Worm (Caenorhabditis elegans): Measurements from ENCODE around the gene Y69E1A.8.
"Not testable (repeated sequence)": the region's sequence is repeated elsewhere in the genome, so short reads cannot be mapped to it uniquely, and the experiment has no call there.

Y69E1A.8 gene

ce11 chrIV:10950363-10951214 is 15.8 kb upstream of the Y69E1A.8 start:
- TF ChIP-seq nhr-43 (tag; optimal IDR thresholded peaks at IDR 0.05; ENCODE audit: poor library complexity, severe bottlenecking) (peak; percentile 41), lsy-12 (tag; optimal IDR thresholded peaks at IDR 0.05) (no peak)

ce11 chrIV:10951997-10952396 is 14.4 kb upstream of the Y69E1A.8 start, which contains the start of gene Y69E1A.3:
Gene Y69E1A.3 (plus strand): TSS chrIV:10952297.
- TF ChIP-seq ceh-82 (tag; optimal IDR thresholded peaks at IDR 0.05) (no peak), R02D3.7 (tag; optimal IDR thresholded peaks at IDR 0.05) (no peak), sea-2 (GFP tag; optimal IDR thresholded peaks at IDR 0.05) (no peak), nhr-43 (tag; optimal IDR thresholded peaks at IDR 0.05; ENCODE audit: poor library complexity, severe bottlenecking) (no peak), fkh-2 (tag; optimal IDR thresholded peaks at IDR 0.05) (no peak), eor-1 (tag; optimal IDR thresholded peaks at IDR 0.05) (no peak), nhr-12 (tag; optimal IDR thresholded peaks at IDR 0.05) (no peak), nhr-11 (tag; optimal IDR thresholded peaks at IDR 0.05) (no peak), unc-39 (tag; optimal IDR thresholded peaks at IDR 0.05) (no peak), elt-1 (tag; optimal IDR thresholded peaks at IDR 0.05) (no peak), elt-3 (tag; optimal IDR thresholded peaks at IDR 0.05) (no peak)

ce11 chrIV:10954955-10955354 is 11.4 kb upstream of the Y69E1A.8 start, which contains the start of gene Y69E1A.4:
Gene Y69E1A.4 (plus strand): TSS chrIV:10955255.
- TF ChIP-seq nhr-237 (tag; optimal IDR thresholded peaks at IDR 0.05); ama-1 (optimal IDR thresholded peaks at IDR 0.05); nhr-25 (tag; optimal IDR thresholded peaks at IDR 0.05): not testable (repeated sequence)

ce11 chrIV:10957583-10958229 is 8.7 kb upstream of the Y69E1A.8 start, which contains the start of gene Y69E1A.5:
Gene Y69E1A.5 (minus strand): TSS chrIV:10957655.
- TF ChIP-seq unc-39 (tag; optimal IDR thresholded peaks at IDR 0.05) (no peak), nhr-67 (tag; optimal IDR thresholded peaks at IDR 0.05) (no peak), nhr-43 (tag; optimal IDR thresholded peaks at IDR 0.05; ENCODE audit: poor library complexity, severe bottlenecking) (no peak), daf-12 (tag; optimal IDR thresholded peaks at IDR 0.05) (no peak), elt-1 (tag; optimal IDR thresholded peaks at IDR 0.05) (no peak)

ce11 chrIV:10958230-10958588 is 8.2 kb upstream of the Y69E1A.8 start, which contains the start of gene sri-19:
Gene sri-19 (plus strand): TSS chrIV:10958372.
- TF ChIP-seq nhr-25 (tag; optimal IDR thresholded peaks at IDR 0.05) (no peak), lin-15B (tag; optimal IDR thresholded peaks at IDR 0.05) (no peak), unc-39 (tag; optimal IDR thresholded peaks at IDR 0.05) (no peak), sea-2 (GFP tag; optimal IDR thresholded peaks at IDR 0.05) (no peak), elt-3 (tag; optimal IDR thresholded peaks at IDR 0.05) (no peak), unc-62 (GFP tag; optimal IDR thresholded peaks at IDR 0.05) (no peak), ceh-9 (tag; optimal IDR thresholded peaks at IDR 0.05) (no peak), nhr-76 (tag; optimal IDR thresholded peaks at IDR 0.05) (no peak), lin-39 (tag; optimal IDR thresholded peaks at IDR 0.05) (no peak), mml-1 (tag; optimal IDR thresholded peaks at IDR 0.05) (no peak), ceh-28 (tag; optimal IDR thresholded peaks at IDR 0.05) (no peak), ceh-82 (tag; optimal IDR thresholded peaks at IDR 0.05) (no peak), ama-1 (optimal IDR thresholded peaks at IDR 0.05) (no peak)

- peak; percentile 45 for TF ChIP-seq pqm-1 (tag; optimal IDR thresholded peaks at IDR 0.05)
- TF ChIP-seq pha-4 (tag; optimal IDR thresholded peaks at IDR 0.05), result peak; percentile 24
- peak; percentile 69 for TF ChIP-seq elt-2 (tag; optimal IDR thresholded peaks at IDR 0.05)
- no peak for TF ChIP-seq eor-1 (tag; optimal IDR thresholded peaks at IDR 0.05)
Observed at ce11 chrIV:10964688-10965087, 1.7 kb upstream of the Y69E1A.8 start.

- TF ChIP-seq pha-4 (tag; optimal IDR thresholded peaks at IDR 0.05) (peak; percentile 20), ceh-28 (tag; optimal IDR thresholded peaks at IDR 0.05) (no peak), elt-2 (tag; optimal IDR thresholded peaks at IDR 0.05) (peak; percentile 97), R02D3.7 (tag; optimal IDR thresholded peaks at IDR 0.05) (no peak), elt-3 (tag; optimal IDR thresholded peaks at IDR 0.05) (no peak), ceh-9 (tag; optimal IDR thresholded peaks at IDR 0.05) (no peak), pqm-1 (tag; optimal IDR thresholded peaks at IDR 0.05) (peak; percentile 83), hmg-11 (tag; optimal IDR thresholded peaks at IDR 0.05) (no peak)
Observed at ce11 chrIV:10970333-10970732, 3.9 kb downstream of the Y69E1A.8 start.

All from whole organism, L3 larva.